Worm (Caenorhabditis elegans) whole organism, early embryonic: ENCODE data around the gene W08E12.4.

ENCODE experiments used
- ama-1 ChIP-seq: fragments of 150-350 bp; optimal IDR thresholded peaks from 2 replicates; lab custom pipeline; 2014
- ets-7 ChIP-seq: sonication (generic microtip); optimal IDR thresholded peaks from 2 replicates; lab custom pipeline; 2016; ENCODE audit warnings: missing genotype, missing genetic modification characterization, missing compliant biosample characterization
- flt-1 ChIP-seq: fragments of 200-800 bp; sonication (Bioruptor generic); IDR thresholded peaks from 2 replicates; pipeline ENCODE4 v1.3.6; 2022; ENCODE audit warnings: missing genetic modification characterization, missing compliant biosample characterization
- hmbx-1 ChIP-seq: sonication (generic microtip); optimal IDR thresholded peaks from 2 replicates; lab custom pipeline; 2016; ENCODE audit warnings: mild to moderate bottlenecking, missing genetic modification characterization, missing compliant biosample characterization
- hmg-4 ChIP-seq: fragments of 200-800 bp; sonication (Bioruptor generic); optimal IDR thresholded peaks from 2 replicates; lab custom pipeline; 2018; ENCODE audit warnings: mild to moderate bottlenecking, missing genetic modification characterization, missing compliant biosample characterization
- scrt-1 ChIP-seq: fragments of 200-800 bp; sonication (Bioruptor generic); IDR thresholded peaks from 2 replicates; pipeline ENCODE4 v1.3.6; 2022; ENCODE audit warnings: missing genetic modification characterization, missing compliant biosample characterization
- tbx-37 ChIP-seq: fragments of 200-800 bp; sonication (Bioruptor generic); conservative IDR thresholded peaks from 2 replicates; pipeline ENCODE4 v1.3.6; 2022; ENCODE audit warnings: missing genetic modification reagents, missing genetic modification characterization, missing compliant biosample characterization

ce11 chrIV:3299229-3299628 lies 2.9 kb upstream of the W08E12.4 start:
- TF ChIP-seq hmbx-1 (tag; lab: Kevin White, UChicago) (no peak), ama-1 (lab: Kevin White, UChicago) (no peak), flt-1 (no peak), ets-7 (tag; lab: Kevin White, UChicago) (no peak), hmg-4 (GFP tag; lab: Kevin White, UChicago) (no peak), tbx-37 (GFP tag; lab: Robert Waterston, UW) (no peak), scrt-1 (no peak)
